Worm (Caenorhabditis elegans): ENCODE results near the gene T18D3.6.

ce11 chrX:12491138-12491537, 41.4 kb downstream of the T18D3.6 start:
- no peak for TF ChIP-seq dve-1 (tag; optimal IDR thresholded peaks at IDR 0.05; ENCODE audit: insufficient read depth)
- TF ChIP-seq pha-4 (GFP tag; IDR thresholded peaks at IDR 0.05) = no peak
- TF ChIP-seq pha-4 (tag; optimal IDR thresholded peaks at IDR 0.05) = no peak
- TF ChIP-seq aly-2 (tag; optimal IDR thresholded peaks at IDR 0.05) = no peak
- TF ChIP-seq nhr-6 (tag; optimal IDR thresholded peaks at IDR 0.05) = no peak
- no peak for TF ChIP-seq ces-1 (GFP tag; optimal IDR thresholded peaks at IDR 0.05)
- TF ChIP-seq nhr-237 (tag; optimal IDR thresholded peaks at IDR 0.05) = no peak
- TF ChIP-seq rbr-2 (tag; optimal IDR thresholded peaks at IDR 0.05) = no peak
- no peak for TF ChIP-seq Y75B8A.6 (GFP tag; IDR thresholded peaks at IDR 0.05)
- TF ChIP-seq ZK337.2 (GFP tag; IDR thresholded peaks at IDR 0.05) = no peak
- no peak for TF ChIP-seq nhr-28 (tag; optimal IDR thresholded peaks at IDR 0.05)
- TF ChIP-seq spr-1 (tag; optimal IDR thresholded peaks at IDR 0.05) = no peak
- TF ChIP-seq egl-27 (tag; optimal IDR thresholded peaks at IDR 0.05) = no peak

Data from whole organism, L4 larva.